Worm (Caenorhabditis elegans) whole organism, L1 larva: ENCODE measurements around the gene hpo-30.

Experiments used
- F16B12.6 ChIP-seq: fragments of 150-350 bp; optimal IDR thresholded peaks from 2 replicates; lab custom pipeline; 2014; ENCODE audit warnings: missing biosample characterization, missing genetic modification characterization
- aly-2 ChIP-seq: fragments of 150-350 bp; optimal IDR thresholded peaks from 2 replicates; lab custom pipeline; 2014; ENCODE audit warnings: missing biosample characterization, missing genetic modification characterization
- ama-1 ChIP-seq: fragments of 150-350 bp; optimal IDR thresholded peaks from 2 replicates; lab custom pipeline; 2014
- blmp-1 ChIP-seq: fragments of 150-350 bp; optimal IDR thresholded peaks from 2 replicates; lab custom pipeline; 2014; ENCODE audit warnings: missing biosample characterization, missing genetic modification characterization
- ceh-8 ChIP-seq: fragments of 200-800 bp; sonication (Bioruptor generic); optimal IDR thresholded peaks from 2 replicates; lab custom pipeline; 2018; ENCODE audit warnings: mild to moderate bottlenecking, missing genetic modification characterization, moderate library complexity, missing compliant biosample characterization
- ceh-90 ChIP-seq: sonication (generic microtip); optimal IDR thresholded peaks from 2 replicates; lab custom pipeline; 2016; ENCODE audit warnings: missing genetic modification characterization, missing compliant biosample characterization
- ces-1 ChIP-seq: fragments of 150-350 bp; optimal IDR thresholded peaks from 2 replicates; lab custom pipeline; 2014; ENCODE audit warnings: missing biosample characterization, missing genetic modification reagents, missing genetic modification characterization
- efl-1 ChIP-seq, 4 experiments: fragments of 150-350 bp; optimal IDR thresholded peaks in 3 of 4; peaks in 1 of 4; 1 replicate in 1 of 4; 2 replicates in 3 of 4; lab custom pipeline; 2014; ENCODE audit warnings: missing biosample characterization in 2 of 4, missing genetic modification characterization in 2 of 4, missing genetic modification reagents in 2 of 4
- efl-3 ChIP-seq: fragments of 200-800 bp; sonication (Bioruptor generic); optimal IDR thresholded peaks from 2 replicates; lab custom pipeline; 2018; ENCODE audit warnings: mild to moderate bottlenecking, missing genetic modification characterization, missing compliant biosample characterization
- egl-13 ChIP-seq: sonication (generic microtip); optimal IDR thresholded peaks from 2 replicates; lab custom pipeline; 2016; ENCODE audit warnings: missing genotype, missing genetic modification reagents, missing genetic modification characterization, missing compliant biosample characterization
- egl-27 ChIP-seq, 2 experiments: fragments of 150-350 bp in 1 of 2; sonication (generic microtip); optimal IDR thresholded peaks; 3 replicates each; lab custom pipeline; 2017 to 2018; ENCODE audit warnings: missing biosample characterization in 2 of 2, missing genetic modification characterization in 2 of 2, missing genetic modification reagents in 2 of 2
- elt-2 ChIP-seq: sonication (generic microtip); optimal IDR thresholded peaks from 2 replicates; lab custom pipeline; 2016; ENCODE audit warnings: missing genetic modification characterization, mild to moderate bottlenecking, inconsistent platforms, missing compliant biosample characterization, missing genetic modification reagents
- ets-5 ChIP-seq: fragments of 200-800 bp; sonication (Bioruptor generic); IDR thresholded peaks from 2 replicates; pipeline ENCODE4 v1.3.6; 2022; ENCODE audit warnings: missing genetic modification characterization, missing compliant biosample characterization
- fkh-10 ChIP-seq: sonication (generic microtip); optimal IDR thresholded peaks from 2 replicates; lab custom pipeline; 2017; ENCODE audit warnings: missing biosample characterization, missing genetic modification reagents, missing genetic modification characterization
- fkh-4 ChIP-seq: sonication (generic microtip); optimal IDR thresholded peaks from 2 replicates; lab custom pipeline; 2016; ENCODE audit warnings: missing compliant biosample characterization, missing genetic modification characterization, borderline replicate concordance
- hpl-2 ChIP-seq: fragments of 150-350 bp; optimal IDR thresholded peaks from 2 replicates; lab custom pipeline; 2014; ENCODE audit warnings: missing biosample characterization, missing genetic modification reagents, missing genetic modification characterization
- isw-1 ChIP-seq: fragments of 200-800 bp; sonication (Bioruptor generic); IDR thresholded peaks from 2 replicates; pipeline ENCODE4 v1.3.6; 2022; ENCODE audit warnings: missing genetic modification characterization, missing compliant biosample characterization
- jun-1 ChIP-seq: fragments of 150-350 bp; optimal IDR thresholded peaks from 2 replicates; lab custom pipeline; 2014; ENCODE audit warnings: missing biosample characterization, missing genetic modification reagents, missing genetic modification characterization
- lin-13 ChIP-seq: fragments of 150-350 bp; optimal IDR thresholded peaks from 2 replicates; lab custom pipeline; 2014; ENCODE audit warnings: missing biosample characterization, missing genetic modification reagents, missing genetic modification characterization
- lin-14 ChIP-seq: fragments of 200-800 bp; sonication (Bioruptor generic); optimal IDR thresholded peaks from 2 replicates; lab custom pipeline; 2018; ENCODE audit warnings: mild to moderate bottlenecking, missing genetic modification characterization, moderate library complexity, missing compliant biosample characterization
- lin-39 ChIP-seq: fragments of 150-350 bp; optimal IDR thresholded peaks from 2 replicates; lab custom pipeline; 2014; ENCODE audit warnings: missing biosample characterization, missing genetic modification reagents, missing genetic modification characterization
- mep-1 ChIP-seq: fragments of 150-350 bp; optimal IDR thresholded peaks from 2 replicates; lab custom pipeline; 2014; ENCODE audit warnings: missing biosample characterization, missing genetic modification characterization
- nhr-237 ChIP-seq: fragments of 150-350 bp; optimal IDR thresholded peaks from 2 replicates; lab custom pipeline; 2014; ENCODE audit warnings: missing biosample characterization, missing genetic modification characterization
- nhr-28 ChIP-seq: fragments of 150-350 bp; optimal IDR thresholded peaks from 2 replicates; lab custom pipeline; 2014; ENCODE audit warnings: missing biosample characterization, missing genetic modification characterization
- nhr-71 ChIP-seq: sonication (generic microtip); optimal IDR thresholded peaks from 2 replicates; lab custom pipeline; 2016; ENCODE audit warnings: mild to moderate bottlenecking, missing genetic modification characterization, moderate library complexity, missing compliant biosample characterization
- nhr-85 ChIP-seq: sonication (generic microtip); peaks from one replicate; lab custom pipeline; 2016; ENCODE audit warnings: missing genetic modification characterization, inconsistent platforms, missing compliant biosample characterization
- nhr-90 ChIP-seq: sonication (generic microtip); optimal IDR thresholded peaks from 2 replicates; lab custom pipeline; 2016; ENCODE audit warnings: mild to moderate bottlenecking, missing genetic modification characterization, missing compliant biosample characterization; ENCODE audit not compliant: poor library complexity
- pax-3 ChIP-seq: fragments of 200-800 bp; sonication (Bioruptor generic); optimal IDR thresholded peaks from 2 replicates; lab custom pipeline; 2018; ENCODE audit warnings: mild to moderate bottlenecking, missing genetic modification characterization, moderate library complexity, missing compliant biosample characterization
- rnt-1 ChIP-seq: sonication (generic microtip); optimal IDR thresholded peaks from 2 replicates; lab custom pipeline; 2016; ENCODE audit warnings: mild to moderate bottlenecking, missing genetic modification characterization, moderate library complexity, missing compliant biosample characterization
- snpc-4 ChIP-seq: fragments of 150-350 bp; optimal IDR thresholded peaks from 2 replicates; lab custom pipeline; 2014; ENCODE audit warnings: missing biosample characterization, missing genetic modification characterization
- snu-23 ChIP-seq: sonication (generic microtip); optimal IDR thresholded peaks from 2 replicates; lab custom pipeline; 2016; ENCODE audit warnings: missing genetic modification characterization, missing compliant biosample characterization
- unc-62 ChIP-seq: fragments of 150-350 bp; optimal IDR thresholded peaks from 2 replicates; lab custom pipeline; 2014; ENCODE audit warnings: missing biosample characterization, missing genetic modification reagents, missing genetic modification characterization
- xbp-1 ChIP-seq: sonication (generic microtip); optimal IDR thresholded peaks from 2 replicates; lab custom pipeline; 2016; ENCODE audit warnings: missing genetic modification characterization, missing compliant biosample characterization
- zag-1 ChIP-seq: fragments of 150-350 bp; optimal IDR thresholded peaks from 2 replicates; lab custom pipeline; 2014; ENCODE audit warnings: missing biosample characterization, missing genetic modification characterization
- ztf-11 ChIP-seq, 2 experiments: sonication (generic microtip); optimal IDR thresholded peaks; 2 replicates each; lab custom pipeline; 2016 to 2017; ENCODE audit warnings: missing genetic modification characterization in 2 of 2, missing biosample characterization in 1 of 2, missing compliant biosample characterization in 1 of 2

hpo-30 gene

DNA sequence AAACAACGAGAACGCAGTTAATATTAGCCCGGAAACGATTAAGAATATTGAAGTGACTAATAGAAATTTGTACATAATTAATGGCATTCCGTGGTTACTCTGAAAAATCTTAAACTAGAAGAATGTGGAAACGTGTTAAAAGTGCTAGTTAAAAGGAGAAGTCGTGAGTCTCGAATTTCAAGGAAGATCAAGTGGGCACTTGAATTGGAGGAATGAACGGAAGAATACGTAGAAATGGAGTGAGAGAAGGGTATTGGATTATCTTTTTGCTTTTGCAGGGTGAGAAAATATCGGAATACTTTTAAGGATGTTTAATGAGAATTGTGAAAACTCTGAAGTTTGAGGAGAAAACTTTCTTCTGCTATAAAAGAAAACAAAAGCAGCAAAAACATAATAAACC is at the start of gene hpo-30:
Gene hpo-30 (minus strand): TSS at position 101 of the 400 bp plus-strand sequence.
- TF ChIP-seq ztf-11 (tag; optimal IDR thresholded peaks at IDR 0.05; lab: Kevin White, UChicago) = no peak
- TF ChIP-seq elt-2 (tag; lab: Kevin White, UChicago) = no peak
- TF ChIP-seq fkh-10 (GFP tag; lab: Kevin White, UChicago) = no peak
- TF ChIP-seq lin-39 (tag; lab: Kevin White, UChicago) = no peak
- TF ChIP-seq unc-62 (GFP tag; lab: Kevin White, UChicago) = no peak
- TF ChIP-seq nhr-71 = no peak
- TF ChIP-seq rnt-1 (tag; lab: Kevin White, UChicago) = no peak
- no peak for TF ChIP-seq snpc-4 (tag; lab: Kevin White, UChicago)
- TF ChIP-seq xbp-1 = no peak
- no peak for TF ChIP-seq mep-1 (tag; lab: Kevin White, UChicago)
- TF ChIP-seq ceh-8 (GFP tag; lab: Kevin White, UChicago) = no peak
- no peak for TF ChIP-seq F16B12.6 (tag; lab: Kevin White, UChicago)
- TF ChIP-seq nhr-28 (tag; lab: Kevin White, UChicago) = no peak
- no peak for TF ChIP-seq aly-2 (tag; lab: Kevin White, UChicago)

DNA sequence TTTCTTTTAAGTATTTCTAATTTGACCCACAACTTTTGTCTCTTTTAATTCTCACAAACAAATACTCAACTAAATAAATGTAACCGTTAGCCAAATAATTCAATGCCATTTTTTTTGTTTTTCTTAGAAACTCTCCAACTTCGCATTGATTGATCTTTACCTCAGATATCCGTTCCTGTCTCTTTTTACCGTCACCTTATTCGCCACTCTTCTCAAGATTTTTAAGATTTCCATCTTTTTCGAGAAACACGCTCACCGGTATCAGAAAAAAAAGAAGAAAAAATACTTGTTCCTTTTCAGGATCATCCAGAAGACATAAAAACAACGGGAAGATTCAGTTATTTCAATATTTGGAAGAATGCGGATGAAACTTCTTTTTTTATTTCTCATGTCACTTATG is 48.2 kb upstream of the hpo-30 start, which contains the start of gene F23H12.5:
Gene F23H12.5 (plus strand): TSS at position 301 of the 400 bp plus-strand sequence.
- peak; percentile 27 for TF ChIP-seq nhr-85
- TF ChIP-seq egl-27 (tag; optimal IDR thresholded peaks at IDR 0.05; lab: Kevin White, UChicago) = no peak

DNA sequence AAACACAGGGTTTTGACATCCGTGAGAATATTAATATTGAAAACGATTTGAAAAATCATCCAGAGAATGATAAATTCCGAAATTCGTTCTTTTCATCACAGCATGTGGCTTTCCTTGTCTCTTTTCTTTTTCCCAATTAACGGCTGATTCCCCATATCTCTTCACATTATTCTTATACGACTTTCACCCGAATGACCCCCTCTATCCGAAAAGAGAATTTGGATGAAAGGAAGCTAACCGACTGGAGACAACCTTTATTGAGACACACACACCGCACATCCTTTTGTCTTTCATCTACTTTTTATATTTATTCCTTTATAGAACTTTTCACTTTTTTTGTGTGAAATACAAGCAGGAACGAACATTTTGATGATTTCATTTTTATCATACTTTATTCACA is 47.5 kb upstream of the hpo-30 start:
- no peak for TF ChIP-seq lin-13 (GFP tag; lab: Kevin White, UChicago)
- no peak for TF ChIP-seq zag-1 (tag; lab: Kevin White, UChicago)
- no peak for TF ChIP-seq egl-13 (tag; lab: Kevin White, UChicago)
- no peak for TF ChIP-seq nhr-237 (tag; lab: Kevin White, UChicago)
- TF ChIP-seq fkh-4 (tag; lab: Kevin White, UChicago) = no peak
- TF ChIP-seq blmp-1 (tag; lab: Kevin White, UChicago) = peak; percentile 98
- no peak for TF ChIP-seq elt-2 (tag; lab: Kevin White, UChicago)
- no peak for TF ChIP-seq ceh-90 (tag; lab: Kevin White, UChicago)

DNA sequence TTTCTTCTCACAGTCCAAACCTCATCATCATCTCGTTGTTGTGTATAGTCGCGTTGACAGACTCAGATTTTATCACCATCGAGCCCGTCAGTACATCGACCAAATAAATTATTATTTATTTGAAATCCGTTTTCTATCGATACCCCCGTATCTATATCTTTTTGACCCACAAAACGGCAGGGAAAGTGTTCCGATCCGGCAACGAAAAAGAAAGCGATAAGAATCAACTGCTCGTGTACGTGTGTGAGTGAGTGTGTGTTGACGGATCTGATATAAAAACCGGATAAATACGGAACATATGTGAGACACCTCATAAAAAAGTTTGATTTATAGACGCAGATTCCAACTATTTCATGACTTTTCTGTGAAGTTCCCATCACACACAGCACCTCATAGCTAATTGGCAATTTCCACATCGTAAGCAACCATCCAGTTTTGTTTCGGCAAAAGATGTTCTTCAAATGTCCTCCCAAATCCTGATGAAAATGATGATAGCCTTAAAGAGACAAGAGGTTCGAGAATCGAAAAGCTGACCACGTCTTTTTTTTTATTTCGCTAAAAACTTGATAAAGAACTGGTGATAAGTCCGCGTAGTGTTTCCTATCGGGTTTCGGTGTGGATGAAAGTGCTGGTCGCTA is 44.2 kb upstream of the hpo-30 start:
- peak; percentile 82 for TF ChIP-seq blmp-1 (tag; lab: Kevin White, UChicago)
- TF ChIP-seq elt-2 (tag; lab: Kevin White, UChicago) = no peak
- TF ChIP-seq snu-23 = no peak
- peak; percentile 36 for TF ChIP-seq ama-1
- no peak for TF ChIP-seq efl-1 (optimal IDR thresholded peaks at IDR 0.05; lab: Kevin White, UChicago)
- peak in 1 of 2 experiments; percentile 11 for TF ChIP-seq efl-1 (GFP tag; optimal IDR thresholded peaks at IDR 0.05 in 1 of 2; lab: Kevin White, UChicago)
- no peak for TF ChIP-seq nhr-90
- no peak for TF ChIP-seq lin-39 (tag; lab: Kevin White, UChicago)
- TF ChIP-seq ztf-11 (tag; optimal IDR thresholded peaks at IDR 0.05; lab: Kevin White, UChicago) = no peak
- no peak for TF ChIP-seq egl-13 (tag; lab: Kevin White, UChicago)
- TF ChIP-seq efl-3 = no peak
- TF ChIP-seq ets-5 = no peak
- no peak for TF ChIP-seq jun-1 (tag; lab: Kevin White, UChicago)
- no peak for TF ChIP-seq lin-14
- no peak for TF ChIP-seq ces-1 (GFP tag; lab: Kevin White, UChicago)
- no peak for TF ChIP-seq egl-27 (tag; optimal IDR thresholded peaks at IDR 0.05; lab: Kevin White, UChicago)
- TF ChIP-seq zag-1 (tag; lab: Kevin White, UChicago) = no peak
- no peak for TF ChIP-seq nhr-237 (tag; lab: Kevin White, UChicago)
- no peak for TF ChIP-seq ceh-90 (tag; lab: Kevin White, UChicago)
- TF ChIP-seq hpl-2 = no peak
- no peak for TF ChIP-seq pax-3 (tag; lab: Kevin White, UChicago)
- TF ChIP-seq isw-1 (GFP tag; lab: Robert Waterston, UW) = no peak
